Fruit fly (Drosophila melanogaster): ENCODE measurements around the gene CG34125.

CG34125 gene

DNA sequence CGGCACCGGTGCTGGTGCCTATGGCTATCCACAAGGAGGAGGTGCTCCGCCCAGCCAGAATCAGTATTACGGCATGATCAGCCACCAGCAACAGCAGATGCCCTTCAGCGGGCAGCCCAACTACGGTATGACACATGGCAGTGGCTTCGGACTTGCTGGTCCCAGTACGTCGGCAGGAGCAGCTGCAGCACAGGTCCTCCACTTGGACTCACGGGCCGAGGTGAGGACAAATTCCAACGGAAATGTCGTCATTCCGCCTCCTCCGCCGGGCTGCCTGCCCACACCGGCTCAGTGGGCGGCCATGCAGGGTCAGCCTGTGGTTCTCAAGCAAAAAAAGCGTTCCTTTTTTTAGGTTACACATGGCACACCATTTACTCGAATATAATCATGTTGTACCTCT, 450 bp downstream of the CG34125 start:
- no peak for TF ChIP-seq CG17801 (GFP tag; optimal IDR thresholded peaks at IDR 0.05; ENCODE audit: partially characterized antibody)

DNA sequence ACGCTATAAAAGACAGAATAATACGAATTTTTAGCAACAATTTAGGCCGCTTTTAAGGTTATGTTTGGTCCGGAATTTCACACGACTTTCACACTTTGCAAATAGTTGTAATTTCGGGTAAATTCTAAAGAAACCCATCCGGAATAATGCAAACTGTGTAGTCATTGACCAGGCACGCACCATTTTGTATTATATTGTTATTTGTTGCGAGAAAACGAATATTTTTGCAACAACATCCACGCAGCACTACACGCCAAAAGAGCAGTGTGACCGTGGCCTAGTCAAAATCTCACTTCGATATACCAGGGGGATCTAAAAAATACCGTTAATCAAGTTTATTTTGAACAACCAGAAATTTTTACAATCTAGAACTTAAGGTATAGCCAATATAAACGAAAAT, 2.0 kb downstream of the CG34125 start, which contains the start of gene eIF3i:
TSS of gene eIF3i (minus strand) at position 265 of the 400 bp plus-strand sequence.
- no peak for TF ChIP-seq CG17801 (GFP tag; optimal IDR thresholded peaks at IDR 0.05; ENCODE audit: partially characterized antibody)

DNA sequence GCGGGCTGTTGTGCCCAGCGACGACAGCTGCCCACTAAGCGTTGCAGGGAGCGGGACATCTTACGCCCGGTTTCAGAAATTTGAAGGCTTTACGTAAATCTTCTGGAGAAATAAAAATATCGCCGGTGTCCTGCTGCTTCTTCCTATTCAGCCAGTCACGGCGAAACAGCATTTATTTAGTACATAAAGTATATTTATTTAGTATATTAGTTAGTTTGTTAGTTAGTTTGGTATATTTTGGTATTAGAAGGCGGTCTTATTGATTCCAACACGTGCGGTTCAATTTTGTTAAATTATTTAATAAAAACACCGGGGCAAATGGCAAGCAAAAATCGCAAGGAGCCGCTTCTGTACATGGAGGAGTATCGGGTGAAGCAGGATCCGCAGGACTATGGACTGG, 3.3 kb downstream of the CG34125 start, which contains the start of the genes Scox and Polr1C:
TSS of gene Scox (minus strand) at position 169 of the 400 bp plus-strand sequence.
TSS of gene Polr1C (plus strand) at position 238 of the 400 bp plus-strand sequence.
- TF ChIP-seq CG17801 (GFP tag; optimal IDR thresholded peaks at IDR 0.05; ENCODE audit: partially characterized antibody), result no peak

DNA sequence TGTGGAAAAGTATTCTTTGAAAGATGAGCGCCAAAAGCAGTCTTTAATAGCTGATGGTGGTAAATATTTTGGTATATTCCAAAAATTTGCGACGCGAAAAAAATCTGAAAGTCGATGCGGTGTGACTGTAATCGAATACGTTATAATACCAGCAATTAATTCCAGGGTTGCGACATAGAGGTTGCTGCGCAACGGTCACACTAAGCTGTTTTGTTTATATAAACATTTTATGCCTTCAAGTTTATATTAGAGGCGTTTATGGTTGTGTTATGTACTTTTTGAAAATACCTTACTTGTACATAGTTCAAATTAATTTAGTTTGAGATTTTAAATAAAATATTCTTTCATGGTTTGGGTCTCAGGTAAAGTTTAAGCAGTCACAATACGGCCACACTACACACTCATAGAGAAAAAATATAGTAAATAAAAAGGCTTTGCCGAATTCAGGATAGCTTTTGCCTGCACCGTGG, 5.9 kb downstream of the CG34125 start, which contains the start of gene CG14043:
TSS of gene CG14043 (plus strand) at position 374 of the 470 bp plus-strand sequence.
- peak; percentile 7 for TF ChIP-seq CG17801 (GFP tag; optimal IDR thresholded peaks at IDR 0.05; ENCODE audit: partially characterized antibody)

DNA sequence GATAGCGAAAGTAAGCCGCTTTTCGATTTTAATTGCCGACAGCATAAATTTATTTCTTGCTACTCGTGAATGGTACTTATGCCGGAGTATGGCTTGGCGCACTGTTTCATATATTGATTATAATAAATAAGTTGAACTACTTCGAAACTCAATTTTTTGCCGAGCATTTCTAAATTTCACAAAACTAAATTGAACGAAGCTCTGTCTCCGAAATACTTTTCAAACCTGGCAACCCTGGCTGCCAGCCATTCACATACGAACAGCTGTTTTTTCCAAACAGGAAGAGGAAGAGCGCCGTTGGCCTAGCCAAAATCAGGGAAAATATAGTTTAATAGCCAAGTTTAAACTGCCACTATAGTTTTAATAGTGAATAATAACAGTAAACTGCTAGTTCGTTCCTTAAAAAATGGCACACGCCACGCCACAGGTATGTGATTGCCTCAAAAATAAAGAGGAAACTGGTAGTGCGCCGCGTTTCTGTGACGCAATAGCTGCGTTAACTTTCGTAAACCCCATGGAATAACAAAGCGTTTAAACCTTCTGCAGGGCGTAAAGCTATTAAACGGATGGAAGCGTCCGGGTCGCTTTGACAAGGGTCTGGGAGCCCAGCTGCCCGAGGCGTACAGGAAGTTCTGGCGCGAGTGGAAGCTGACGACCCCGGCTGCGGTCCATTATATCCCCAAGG, 8.4 kb downstream of the CG34125 start, which contains the start of gene mRpL28:
TSS of gene mRpL28 (plus strand) at position 246 of the 685 bp plus-strand sequence.
- TF ChIP-seq CG17801 (GFP tag; optimal IDR thresholded peaks at IDR 0.05; ENCODE audit: partially characterized antibody), result peak; percentile 10

DNA sequence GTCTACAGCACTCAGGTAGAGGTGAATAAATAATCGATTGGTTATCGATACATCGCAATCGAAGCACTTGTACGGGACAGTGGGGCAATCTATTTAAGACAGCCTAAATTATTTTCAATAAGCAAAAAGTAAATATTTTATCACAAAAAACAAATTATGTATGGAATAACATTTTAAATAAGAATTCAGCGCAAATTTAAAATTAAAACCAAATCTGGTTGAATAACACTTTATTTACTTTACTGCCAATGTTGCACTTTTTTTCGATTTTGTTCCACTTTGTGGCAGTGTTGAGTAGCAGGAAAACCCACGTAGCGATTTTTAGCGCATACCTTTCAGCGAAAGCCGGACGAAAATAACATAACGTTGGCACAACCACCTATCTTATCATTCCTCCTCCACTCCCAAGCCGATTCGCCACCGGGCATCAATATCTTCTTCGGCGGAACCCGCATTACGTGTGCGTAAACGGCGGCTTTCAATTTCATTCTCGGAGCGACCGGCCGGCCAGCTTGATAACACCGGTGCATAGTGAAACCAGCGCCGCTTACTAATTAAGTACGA, 11.6 kb downstream of the CG34125 start, which contains the start of the genes Gmd and CG3792:
TSS of gene Gmd (minus strand) at position 36 of the 564 bp plus-strand sequence.
TSS of gene CG3792 (plus strand) at position 325 of the 564 bp plus-strand sequence.
- peak; percentile 94 for TF ChIP-seq CG17801 (GFP tag; optimal IDR thresholded peaks at IDR 0.05; ENCODE audit: partially characterized antibody)

DNA sequence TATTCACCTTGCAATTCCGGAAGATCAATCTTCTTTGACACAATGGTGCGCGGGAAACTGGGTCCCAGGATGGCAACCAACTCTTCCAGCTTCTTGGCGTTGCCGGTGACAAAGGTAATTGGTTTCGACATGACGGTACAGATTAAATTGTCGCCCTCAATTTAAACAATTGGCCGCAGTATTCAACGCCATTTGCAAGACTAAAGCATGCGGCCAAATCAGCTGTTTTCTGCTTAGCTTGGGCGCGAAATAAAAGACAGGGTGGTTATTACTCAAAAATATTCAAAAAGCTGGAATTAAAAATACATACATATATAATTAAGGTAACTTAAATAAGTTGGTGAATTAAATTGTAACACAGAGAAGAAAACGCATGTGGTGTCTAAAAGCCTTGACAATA, 13.7 kb downstream of the CG34125 start, which contains the start of gene CG8891:
TSS of gene CG8891 (minus strand) at position 242 of the 400 bp plus-strand sequence.
- no peak for TF ChIP-seq CG17801 (GFP tag; optimal IDR thresholded peaks at IDR 0.05; ENCODE audit: partially characterized antibody)

DNA sequence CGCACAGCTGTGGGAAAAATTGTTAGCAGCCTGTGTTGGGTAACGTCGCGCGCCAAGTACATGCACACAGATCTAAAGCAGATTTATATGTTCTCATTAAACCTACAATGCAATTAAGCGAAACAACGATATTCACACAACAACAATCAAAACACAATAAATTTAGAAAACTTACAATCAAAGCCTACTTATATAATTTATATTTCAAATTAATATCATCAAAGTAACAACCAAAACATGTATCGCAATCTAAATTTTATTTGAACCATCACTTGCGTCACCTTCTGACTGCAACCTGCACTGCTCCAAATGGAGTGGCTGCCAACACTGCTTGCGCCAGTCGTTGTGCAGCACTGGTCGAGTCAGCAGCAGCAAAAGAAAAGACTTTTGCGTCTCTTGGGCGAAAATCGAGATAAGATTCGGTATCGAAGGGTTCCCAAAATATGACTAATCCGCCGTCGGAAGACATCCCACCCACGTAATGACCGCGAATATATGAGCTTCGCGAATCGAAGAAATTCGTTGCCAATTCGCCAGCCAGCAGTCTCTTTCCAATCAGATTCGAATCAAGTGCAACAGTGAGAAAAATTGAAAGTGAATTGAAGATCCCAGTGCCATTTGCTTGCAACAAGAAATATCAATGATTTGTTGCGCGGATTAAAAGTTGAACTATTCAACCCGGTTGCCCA, 15.9 kb downstream of the CG34125 start, which contains the start of the genes CG8892 and CG34126:
TSS of gene CG8892 (minus strand) at position 315 of the 689 bp plus-strand sequence.
TSS of gene CG34126 (plus strand) at position 337 of the 689 bp plus-strand sequence.
- peak; percentile 96 for TF ChIP-seq CG17801 (GFP tag; optimal IDR thresholded peaks at IDR 0.05; ENCODE audit: partially characterized antibody)

DNA sequence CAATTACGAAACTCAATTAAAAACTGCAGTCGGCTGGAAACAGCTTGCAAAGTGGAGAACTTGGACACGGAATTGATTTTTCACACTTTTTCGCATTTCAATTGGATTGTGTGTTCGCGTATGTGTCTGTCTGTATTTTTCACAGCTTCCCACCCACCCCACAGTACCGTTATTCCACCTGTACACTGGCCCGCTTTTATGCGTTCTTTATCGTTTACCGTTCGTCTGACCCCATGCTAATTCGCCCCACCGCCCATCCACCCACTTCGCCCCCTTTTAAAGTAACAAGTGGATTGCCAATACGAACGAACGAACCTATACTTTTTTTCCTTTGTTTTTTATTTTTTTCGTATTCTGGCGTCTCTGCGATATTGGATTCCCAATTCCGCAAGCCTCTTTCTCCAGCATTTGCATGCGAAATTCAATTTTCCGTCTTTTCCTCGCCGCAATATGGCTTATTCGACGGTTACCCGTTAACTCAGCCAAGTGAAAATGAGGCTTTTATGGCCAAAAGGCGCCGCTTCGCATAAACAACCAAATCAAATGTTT, 16.7 kb downstream of the CG34125 start:
- no peak for TF ChIP-seq CG17801 (GFP tag; optimal IDR thresholded peaks at IDR 0.05; ENCODE audit: partially characterized antibody)

DNA sequence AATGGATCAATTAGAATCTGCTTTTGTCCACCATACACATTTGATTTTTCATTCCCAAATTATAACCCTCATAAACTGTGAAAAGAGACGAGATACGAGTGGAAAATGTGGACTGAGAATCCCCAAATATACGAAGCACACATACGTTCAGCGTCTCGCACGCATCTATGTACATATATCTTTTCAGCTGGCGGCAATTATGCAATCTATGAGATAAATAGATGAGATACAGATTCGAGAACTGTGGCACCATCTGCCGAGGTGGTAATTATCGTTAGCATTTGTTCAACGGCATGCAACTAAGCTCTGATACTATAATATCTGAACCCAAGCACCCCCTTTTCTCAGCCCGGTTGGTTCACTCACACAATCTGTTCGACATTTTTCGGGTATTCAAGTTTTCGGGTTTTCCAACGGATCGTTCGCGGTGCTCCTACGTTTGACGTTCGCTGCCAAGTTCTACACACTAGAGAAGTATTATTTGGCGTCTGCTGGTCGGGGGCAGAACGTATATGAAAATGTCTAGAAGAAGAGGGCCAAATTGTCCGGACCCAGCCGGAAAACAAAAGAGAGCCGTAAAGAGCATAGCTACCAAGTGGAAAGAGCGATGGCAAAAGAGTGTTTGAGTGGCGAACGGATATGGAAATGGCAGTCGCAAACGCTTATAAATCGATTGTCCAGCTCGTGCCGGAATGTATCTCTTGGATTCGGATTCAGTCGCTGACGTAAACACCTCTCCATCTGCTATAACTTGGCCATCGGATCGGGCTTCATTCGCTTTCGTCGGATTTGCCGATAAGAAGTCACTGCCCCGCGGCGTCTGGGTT, 29.8 kb downstream of the CG34125 start:
- no peak for TF ChIP-seq CG17801 (GFP tag; optimal IDR thresholded peaks at IDR 0.05; ENCODE audit: partially characterized antibody)

DNA sequence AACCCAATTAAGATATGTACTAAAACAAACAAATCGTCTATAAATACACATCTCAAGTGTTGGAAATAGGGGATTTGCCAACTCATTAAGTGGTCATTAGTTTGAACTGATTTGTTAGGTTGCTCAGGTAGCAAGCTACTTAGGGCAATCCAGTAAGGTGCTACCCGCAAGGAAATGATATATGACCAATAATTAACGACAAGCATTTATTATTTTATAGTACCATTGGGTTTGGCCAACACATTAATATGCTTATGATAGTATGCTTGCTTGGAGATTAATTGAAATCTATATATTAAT, 30.3 kb downstream of the CG34125 start:
- TF ChIP-seq CG17801 (GFP tag; optimal IDR thresholded peaks at IDR 0.05; ENCODE audit: partially characterized antibody), result no peak

DNA sequence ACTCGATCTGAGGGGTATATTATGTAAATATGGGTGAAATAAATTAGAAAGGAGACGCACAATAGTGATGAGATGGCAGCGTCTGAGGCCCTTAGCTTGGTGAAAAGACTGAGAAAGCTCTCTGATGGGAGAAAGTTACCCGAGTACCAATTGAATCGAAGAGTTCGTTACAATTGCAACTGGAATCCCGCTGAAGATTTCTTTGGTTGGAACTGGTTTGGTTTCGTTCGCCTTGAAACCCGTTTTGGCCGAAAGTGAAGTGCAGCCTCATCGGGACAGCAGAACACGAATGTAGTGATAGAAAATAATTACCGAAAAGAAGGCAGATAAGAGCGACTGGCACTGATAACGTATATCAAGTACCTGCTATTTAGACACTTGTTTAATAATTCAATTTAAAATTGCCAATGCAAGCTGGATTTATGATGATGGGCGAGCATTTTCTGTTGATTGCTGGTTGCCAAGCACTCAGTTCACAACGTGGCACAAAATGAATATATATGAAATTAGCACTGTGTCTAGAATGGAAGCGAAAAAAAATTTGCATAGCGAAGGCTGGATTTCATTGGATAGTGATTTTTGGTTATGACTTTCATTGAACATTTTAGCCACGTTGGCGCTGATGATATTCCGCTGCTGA, 30.9 kb downstream of the CG34125 start:
- TF ChIP-seq CG17801 (GFP tag; optimal IDR thresholded peaks at IDR 0.05; ENCODE audit: partially characterized antibody), result no peak

DNA sequence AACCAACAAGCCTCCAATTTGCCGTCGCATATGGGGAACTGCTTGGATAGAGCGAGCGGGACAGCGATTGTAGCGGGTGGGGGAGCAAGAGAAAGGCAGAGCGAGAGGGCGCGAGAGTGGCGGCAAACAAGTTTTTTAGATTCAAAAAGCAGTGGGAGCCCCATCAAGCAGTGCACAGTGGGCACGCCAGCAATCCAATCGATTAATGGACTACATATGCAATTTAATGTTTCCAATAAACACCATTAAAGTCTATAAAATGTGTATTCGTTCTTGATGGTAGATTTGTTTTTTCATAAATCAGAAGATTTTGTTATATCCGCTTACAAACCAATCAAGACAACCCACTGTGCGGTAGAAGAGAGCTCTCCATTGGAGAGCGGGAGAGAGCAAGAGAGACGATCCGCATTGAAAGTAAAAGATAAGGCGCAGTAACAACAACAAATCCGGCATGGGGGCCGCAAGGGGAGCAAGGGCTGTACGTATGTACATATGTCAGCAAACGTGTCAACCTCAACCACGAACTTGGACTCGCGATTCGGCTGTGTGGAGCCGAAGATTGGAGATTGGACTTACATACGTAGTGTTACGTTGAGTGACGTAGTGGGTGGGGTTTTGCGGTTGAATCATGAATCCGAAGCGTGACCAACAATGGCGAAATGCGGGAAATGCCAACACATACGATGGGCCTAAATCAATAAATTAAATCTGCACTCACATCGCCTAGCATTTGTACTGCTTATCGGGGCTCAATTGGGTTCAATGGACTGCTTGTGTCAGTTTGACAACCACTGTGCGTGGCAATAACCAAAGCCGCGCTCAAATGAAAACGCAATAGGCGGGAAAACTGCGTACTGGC, 32.2 kb downstream of the CG34125 start:
- peak; percentile 93 for TF ChIP-seq CG17801 (GFP tag; optimal IDR thresholded peaks at IDR 0.05; ENCODE audit: partially characterized antibody)

Measured in ovary, adult (tissue).